Worm (Caenorhabditis elegans) whole organism, L4 larva: ENCODE data around the gene nspc-19.

Source experiments
- D1046.2 ChIP-seq: fragments of 200-800 bp; sonication (Bioruptor generic); IDR thresholded peaks from 2 replicates; pipeline ENCODE4 v1.3.6; 2022; ENCODE audit warnings: missing genetic modification characterization, missing compliant biosample characterization
- F26F4.8 ChIP-seq: fragments of 200-800 bp; sonication (Bioruptor generic); conservative IDR thresholded peaks from 2 replicates; pipeline ENCODE4 v1.3.6; 2022; ENCODE audit warnings: missing genetic modification characterization, missing compliant biosample characterization
- F37D6.2 ChIP-seq: sonication (generic microtip); optimal IDR thresholded peaks from 2 replicates; lab custom pipeline; 2016; ENCODE audit warnings: mild to moderate bottlenecking, missing genetic modification characterization, missing compliant biosample characterization
- T26A8.4 ChIP-seq: fragments of 200-800 bp; sonication (Bioruptor generic); IDR thresholded peaks from 2 replicates; pipeline ENCODE4 v1.3.6; 2022; ENCODE audit warnings: missing genetic modification characterization, missing compliant biosample characterization
- ZK337.2 ChIP-seq: fragments of 200-800 bp; sonication (Bioruptor generic); IDR thresholded peaks from 2 replicates; pipeline ENCODE4 v1.3.6; 2022; ENCODE audit warnings: missing genetic modification reagents, missing genetic modification characterization, missing compliant biosample characterization
- aha-1 ChIP-seq: fragments of 150-350 bp; peaks from one replicate; lab custom pipeline; 2014; ENCODE audit warnings: missing biosample characterization, missing genetic modification characterization
- ceh-28 ChIP-seq: fragments of 150-350 bp; optimal IDR thresholded peaks from 2 replicates; lab custom pipeline; 2014; ENCODE audit warnings: missing biosample characterization, missing genetic modification reagents, missing genetic modification characterization
- ceh-62 ChIP-seq: sonication (generic microtip); optimal IDR thresholded peaks from 2 replicates; lab custom pipeline; 2017; ENCODE audit warnings: missing biosample characterization, missing genetic modification characterization
- ceh-82 ChIP-seq: sonication (generic microtip); optimal IDR thresholded peaks from 2 replicates; lab custom pipeline; 2017; ENCODE audit warnings: missing biosample characterization, missing genetic modification characterization
- ctbp-1 ChIP-seq: fragments of 200-800 bp; sonication (Bioruptor generic); IDR thresholded peaks from 2 replicates; pipeline ENCODE4 v1.3.6; 2022; ENCODE audit warnings: missing genetic modification reagents, missing genetic modification characterization, missing compliant biosample characterization
- daf-12 ChIP-seq: fragments of 150-350 bp; optimal IDR thresholded peaks from 2 replicates; lab custom pipeline; 2014; ENCODE audit warnings: missing biosample characterization, missing genetic modification reagents, missing genetic modification characterization
- daf-16 ChIP-seq, 3 experiments: sonication (generic microtip); optimal IDR thresholded peaks; 2 replicates each; lab custom pipeline; 2016 to 2017; ENCODE audit warnings: missing genetic modification characterization in 3 of 3, missing genetic modification reagents in 3 of 3, mild to moderate bottlenecking in 2 of 3, missing compliant biosample characterization in 2 of 3, missing biosample characterization in 1 of 3, moderate library complexity in 1 of 3
- dmd-6 ChIP-seq: fragments of 200-800 bp; sonication (Bioruptor generic); IDR thresholded peaks from 2 replicates; pipeline ENCODE4 v1.3.6; 2022; ENCODE audit warnings: missing genetic modification reagents, missing genetic modification characterization, missing compliant biosample characterization
- dmd-8 ChIP-seq: fragments of 200-800 bp; sonication (Bioruptor generic); IDR thresholded peaks from 2 replicates; pipeline ENCODE4 v1.3.6; 2022; ENCODE audit warnings: missing genetic modification characterization, missing compliant biosample characterization
- dpl-1 ChIP-seq: fragments of 150-350 bp; optimal IDR thresholded peaks from 2 replicates; lab custom pipeline; 2014; ENCODE audit warnings: missing biosample characterization, missing genetic modification reagents, missing genetic modification characterization
- dve-1 ChIP-seq: sonication (generic microtip); optimal IDR thresholded peaks from 2 replicates; lab custom pipeline; 2017; ENCODE audit warnings: antibody characterized with exemption, mild to moderate bottlenecking, missing genetic modification characterization, missing compliant biosample characterization; ENCODE audit not compliant: insufficient read depth
- egl-43 ChIP-seq: fragments of 200-800 bp; sonication (Bioruptor generic); IDR thresholded peaks from 2 replicates; pipeline ENCODE4 v1.3.6; 2022; ENCODE audit warnings: missing genetic modification reagents, missing genetic modification characterization, missing compliant biosample characterization
- fkh-10 ChIP-seq: fragments of 150-350 bp; optimal IDR thresholded peaks from 2 replicates; lab custom pipeline; 2014; ENCODE audit warnings: missing biosample characterization, missing genetic modification reagents, missing genetic modification characterization
- fos-1 ChIP-seq: fragments of 150-350 bp; optimal IDR thresholded peaks from 2 replicates; lab custom pipeline; 2014; ENCODE audit warnings: missing biosample characterization, missing genetic modification characterization
- gei-8 ChIP-seq: fragments of 200-800 bp; sonication (Bioruptor generic); optimal IDR thresholded peaks from 2 replicates; lab custom pipeline; 2018; ENCODE audit warnings: mild to moderate bottlenecking, missing genetic modification characterization, missing compliant biosample characterization
- hmg-1.1 ChIP-seq: fragments of 200-800 bp; sonication (Bioruptor generic); IDR thresholded peaks from 2 replicates; pipeline ENCODE4 v1.3.6; 2022; ENCODE audit warnings: missing genetic modification reagents, missing genetic modification characterization, missing compliant biosample characterization
- lin-13 ChIP-seq: fragments of 150-350 bp; optimal IDR thresholded peaks from 2 replicates; lab custom pipeline; 2014; ENCODE audit warnings: missing biosample characterization, missing genetic modification reagents, missing genetic modification characterization
- lir-3 ChIP-seq: sonication (generic microtip); optimal IDR thresholded peaks from 2 replicates; lab custom pipeline; 2016; ENCODE audit warnings: mild to moderate bottlenecking, missing genetic modification characterization, missing compliant biosample characterization
- lsy-2 ChIP-seq, 2 experiments: fragments of 150-350 bp in 1 of 2; sonication (generic microtip) in 1 of 2; optimal IDR thresholded peaks; 2 replicates each; lab custom pipeline; 2014 to 2017; ENCODE audit warnings: missing biosample characterization in 2 of 2, missing genetic modification characterization in 2 of 2
- madf-5 ChIP-seq, 2 experiments: fragments of 200-800 bp; sonication (Bioruptor generic); IDR thresholded peaks; 2 replicates each; pipeline ENCODE4 v1.3.6; 2022; ENCODE audit warnings: missing compliant biosample characterization in 2 of 2, missing genetic modification characterization in 2 of 2
- madf-9 ChIP-seq: fragments of 200-800 bp; sonication (Bioruptor generic); conservative IDR thresholded peaks from 2 replicates; pipeline ENCODE4 v1.3.6; 2022; ENCODE audit warnings: missing genetic modification reagents, missing genetic modification characterization, missing compliant biosample characterization
- mdl-1 ChIP-seq, 2 experiments: fragments of 150-350 bp in 1 of 2; sonication (generic microtip) in 1 of 2; optimal IDR thresholded peaks; 2 replicates each; lab custom pipeline; 2014 to 2017; ENCODE audit warnings: missing biosample characterization in 2 of 2, missing genetic modification characterization in 2 of 2
- mdt-29 ChIP-seq: fragments of 200-800 bp; sonication (Bioruptor generic); IDR thresholded peaks from 2 replicates; pipeline ENCODE4 v1.3.6; 2022; ENCODE audit warnings: missing genetic modification reagents, missing genetic modification characterization, missing compliant biosample characterization
- mes-2 ChIP-seq: sonication (generic microtip); optimal IDR thresholded peaks from 2 replicates; lab custom pipeline; 2016; ENCODE audit warnings: missing genotype, mild to moderate bottlenecking, missing genetic modification characterization, missing compliant biosample characterization; ENCODE audit not compliant: poor library complexity, severe bottlenecking
- nhr-10 ChIP-seq: fragments of 150-350 bp; optimal IDR thresholded peaks from 2 replicates; lab custom pipeline; 2014; ENCODE audit warnings: missing biosample characterization, missing genetic modification characterization
- nhr-76 ChIP-seq: fragments of 150-350 bp; optimal IDR thresholded peaks from 2 replicates; lab custom pipeline; 2014; ENCODE audit warnings: missing biosample characterization, missing genetic modification characterization
- saeg-2 ChIP-seq: fragments of 200-800 bp; sonication (Bioruptor generic); IDR thresholded peaks from 2 replicates; pipeline ENCODE4 v1.3.6; 2022; ENCODE audit warnings: missing genetic modification reagents, missing genetic modification characterization, missing compliant biosample characterization
- set-16 ChIP-seq: fragments of 200-800 bp; sonication (Bioruptor generic); IDR thresholded peaks from 2 replicates; pipeline ENCODE4 v1.3.6; 2022; ENCODE audit warnings: missing genetic modification reagents, missing genetic modification characterization, missing compliant biosample characterization
- spr-3 ChIP-seq: fragments of 200-800 bp; sonication (Bioruptor generic); optimal IDR thresholded peaks from 2 replicates; lab custom pipeline; 2018; ENCODE audit warnings: mild to moderate bottlenecking, missing genetic modification characterization, missing compliant biosample characterization
- tag-97 ChIP-seq: fragments of 200-800 bp; sonication (Bioruptor generic); IDR thresholded peaks from 2 replicates; pipeline ENCODE4 v1.3.6; 2022; ENCODE audit warnings: missing genetic modification characterization, missing compliant biosample characterization
- tra-1 ChIP-seq: fragments of 200-800 bp; sonication (Bioruptor generic); IDR thresholded peaks from 2 replicates; pipeline ENCODE4 v1.3.6; 2022; ENCODE audit warnings: missing genetic modification reagents, missing genetic modification characterization, missing compliant biosample characterization
- zip-11 ChIP-seq: fragments of 200-800 bp; sonication (Bioruptor generic); IDR thresholded peaks from 2 replicates; pipeline ENCODE4 v1.3.6; 2022; ENCODE audit warnings: missing genetic modification characterization, missing compliant biosample characterization
- ztf-7 ChIP-seq: fragments of 150-350 bp; optimal IDR thresholded peaks from 2 replicates; lab custom pipeline; 2014; ENCODE audit warnings: missing biosample characterization, missing genetic modification characterization

The nspc-19 gene

DNA sequence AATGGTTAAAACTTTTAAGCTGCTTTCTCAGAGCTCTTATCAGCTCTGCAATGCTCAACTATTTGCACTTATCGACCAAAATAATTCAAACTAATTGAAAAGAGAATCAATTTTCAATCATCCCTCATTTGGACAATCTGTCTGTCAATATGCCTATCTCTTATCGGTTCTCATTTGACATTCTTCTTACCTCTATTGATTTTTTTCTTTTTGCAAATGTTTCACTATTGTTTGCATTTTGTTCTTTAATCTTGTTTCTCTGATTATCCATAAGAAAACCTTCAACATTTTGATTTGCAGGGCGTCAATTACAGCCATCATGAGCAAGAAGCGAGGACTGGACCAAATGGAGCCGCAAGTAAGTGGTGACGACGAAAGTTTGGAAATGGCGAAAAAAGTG, 11.9 kb upstream of the nspc-19 start, which contains the start of gene D1025.10:
Gene D1025.10 (plus strand): TSS at position 301 of the 400 bp plus-strand sequence.
- TF ChIP-seq dve-1 (tag; lab: Kevin White, UChicago) = peak; percentile 5
- peak; percentile 55; the same call in 1 of the 2 replicates for TF ChIP-seq dmd-6
- no peak for TF ChIP-seq lsy-2 (tag; optimal IDR thresholded peaks at IDR 0.05; lab: Kevin White, UChicago)
- TF ChIP-seq, all 104 proteins: peak for 2

ce11 chrX:14517842-14518241, 10.7 kb upstream of the nspc-19 start:
- TF ChIP-seq fos-1 (tag; lab: Kevin White, UChicago) (no peak), dpl-1 (GFP tag; lab: Kevin White, UChicago) (no peak), egl-43 (GFP tag; lab: Robert Waterston, UW) (0 out of 2 replicates have a peak, but pooled peaks have one; percentile 10), daf-16 (GFP tag; optimal IDR thresholded peaks at IDR 0.05; lab: Kevin White, UChicago) (no peak), daf-16 (tag; optimal IDR thresholded peaks at IDR 0.05; lab: Kevin White, UChicago) (no peak), F26F4.8 (GFP tag; lab: Robert Waterston, UW) (no peak), madf-9 (GFP tag; lab: Robert Waterston, UW) (no peak), ceh-62 (tag; lab: Kevin White, UChicago) (no peak), hmg-1.1 (GFP tag; lab: Robert Waterston, UW) (no peak), ctbp-1 (no peak), gei-8 (GFP tag; lab: Kevin White, UChicago) (no peak), F37D6.2 (tag; lab: Kevin White, UChicago) (no peak), dve-1 (tag; lab: Kevin White, UChicago) (no peak), ceh-28 (tag; lab: Kevin White, UChicago) (no peak), saeg-2 (GFP tag; lab: Robert Waterston, UW) (no peak), aha-1 (tag; lab: Kevin White, UChicago) (peak; percentile 85), T26A8.4 (GFP tag; lab: Robert Waterston, UW) (no peak), ztf-7 (tag; lab: Kevin White, UChicago) (no peak), tag-97 (GFP tag; lab: Robert Waterston, UW) (no peak), lir-3 (tag; lab: Kevin White, UChicago) (no peak), tra-1 (no peak), daf-12 (tag; lab: Kevin White, UChicago) (no peak), fkh-10 (no peak), nhr-10 (tag; lab: Kevin White, UChicago) (no peak), set-16 (GFP tag; lab: Robert Waterston, UW) (peak; percentile 36), mes-2 (tag; lab: Kevin White, UChicago) (no peak), dmd-8 (no peak)

DNA sequence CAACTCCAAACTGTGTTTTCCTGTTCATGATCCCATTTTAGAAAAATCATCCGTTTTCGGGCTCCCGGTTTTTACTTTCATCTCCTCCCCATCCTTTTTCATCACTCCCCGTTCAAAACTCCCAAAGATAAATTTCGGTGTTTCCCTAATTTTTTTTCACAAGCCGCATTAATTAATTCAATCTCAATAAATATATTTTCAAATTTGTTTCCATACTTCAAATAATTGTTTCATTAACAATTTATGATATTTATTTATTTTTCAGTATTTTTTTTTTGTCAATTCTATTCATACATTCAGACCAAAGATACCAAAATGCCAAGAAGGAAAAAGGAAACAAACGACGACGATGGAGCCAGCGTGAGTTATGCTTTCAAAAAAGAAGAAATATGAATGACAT, 8.0 kb upstream of the nspc-19 start, which contains the start of gene D1025.1:
Gene D1025.1 (plus strand): TSS at position 301 of the 400 bp plus-strand sequence.
- TF ChIP-seq mdl-1 (tag; optimal IDR thresholded peaks at IDR 0.05; lab: Kevin White, UChicago) = no peak
- TF ChIP-seq zip-11 (GFP tag; lab: Robert Waterston, UW) = no peak
- no peak for TF ChIP-seq madf-5 (GFP tag; IDR thresholded peaks at IDR 0.05; lab: Robert Waterston, UW)
- TF ChIP-seq saeg-2 (GFP tag; lab: Robert Waterston, UW) = no peak
- no peak for TF ChIP-seq tra-1
- no peak for TF ChIP-seq D1046.2 (GFP tag; lab: Robert Waterston, UW)
- no peak for TF ChIP-seq mes-2 (tag; lab: Kevin White, UChicago)
- TF ChIP-seq ceh-82 = no peak
- TF ChIP-seq gei-8 (GFP tag; lab: Kevin White, UChicago) = no peak
- no peak for TF ChIP-seq mdt-29 (GFP tag; lab: Robert Waterston, UW)
- TF ChIP-seq nhr-10 (tag; lab: Kevin White, UChicago) = no peak
- no peak for TF ChIP-seq spr-3 (GFP tag; lab: Kevin White, UChicago)
- TF ChIP-seq ZK337.2 = no peak
- TF ChIP-seq lsy-2 (tag; optimal IDR thresholded peaks at IDR 0.05; lab: Kevin White, UChicago) = no peak
- no peak for TF ChIP-seq nhr-76 (tag; lab: Kevin White, UChicago)
- no peak for TF ChIP-seq set-16 (GFP tag; lab: Robert Waterston, UW)
- TF ChIP-seq lin-13 = no peak
- TF ChIP-seq, all 104 proteins: peak for 0
